Fruit fly (Drosophila melanogaster) whole organism, embryonic: ENCODE measurements around the gene LIMK1.

ENCODE experiments used
- Ada2b ChIP-seq: fragments of 200-800 bp; sonication (Bioruptor generic); IDR thresholded peaks from 2 replicates; pipeline ENCODE4 v1.3.6; 2022; ENCODE audit warnings: missing biosample characterization, missing genetic modification characterization
- Awh ChIP-seq: fragments of 200-800 bp; sonication (Bioruptor generic); IDR thresholded peaks from 2 replicates; pipeline ENCODE4, ENCODE4 v1.3.6; 2022; ENCODE audit warnings: missing biosample characterization, missing genetic modification characterization
- C15 ChIP-seq: fragments of 200-800 bp; sonication (Bioruptor generic); IDR thresholded peaks from 3 replicates; pipeline ENCODE4 v1.3.6; 2022; ENCODE audit warnings: missing biosample characterization, missing genetic modification characterization
- CG10565 ChIP-seq: fragments of 200-800 bp; sonication (Bioruptor generic); optimal IDR thresholded peaks from 3 replicates; lab custom pipeline; 2016; ENCODE audit warnings: missing biosample characterization, mild to moderate bottlenecking, missing genetic modification characterization
- CG10654 ChIP-seq: fragments of 200-800 bp; sonication (Bioruptor generic); optimal IDR thresholded peaks from 2 replicates; lab custom pipeline; 2016; ENCODE audit warnings: missing biosample characterization, missing genetic modification characterization
- CG11398 ChIP-seq: fragments of 200-800 bp; sonication (Bioruptor generic); optimal IDR thresholded peaks from 2 replicates; lab custom pipeline; 2016; ENCODE audit warnings: missing biosample characterization, missing genetic modification characterization
- CG11696 ChIP-seq: fragments of 200-800 bp; sonication (Bioruptor generic); IDR thresholded peaks from 2 replicates; pipeline ENCODE4 v1.3.6; 2022; ENCODE audit warnings: missing biosample characterization, missing genetic modification characterization
- CG12071 ChIP-seq: fragments of 200-800 bp; sonication (Bioruptor generic); optimal IDR thresholded peaks from 3 replicates; lab custom pipeline; 2018; ENCODE audit warnings: missing biosample characterization, mild to moderate bottlenecking, missing genetic modification characterization
- CG12236 ChIP-seq: fragments of 200-800 bp; sonication (Bioruptor generic); optimal IDR thresholded peaks from 2 replicates; lab custom pipeline; 2016; ENCODE audit warnings: missing biosample characterization, missing genetic modification characterization
- CG12299 ChIP-seq: fragments of 200-800 bp; sonication (Bioruptor generic); optimal IDR thresholded peaks from 2 replicates; lab custom pipeline; 2018; ENCODE audit warnings: missing biosample characterization, mild to moderate bottlenecking, missing genetic modification characterization
- CG12769 ChIP-seq: fragments of 200-800 bp; sonication (Bioruptor generic); optimal IDR thresholded peaks from 2 replicates; lab custom pipeline; 2019; ENCODE audit warnings: missing biosample characterization, mild to moderate bottlenecking, missing genetic modification characterization, moderate library complexity
- CG13123 ChIP-seq: fragments of 200-800 bp; sonication (Bioruptor generic); optimal IDR thresholded peaks from 2 replicates; lab custom pipeline; 2016; ENCODE audit warnings: missing biosample characterization, missing genetic modification characterization
- CG17359 ChIP-seq: fragments of 200-800 bp; sonication (Bioruptor generic); optimal IDR thresholded peaks from 3 replicates; lab custom pipeline; 2018; ENCODE audit warnings: missing biosample characterization, mild to moderate bottlenecking, missing genetic modification characterization, moderate library complexity
- CG17385 ChIP-seq: fragments of 200-800 bp; sonication (Bioruptor generic); optimal IDR thresholded peaks from 3 replicates; lab custom pipeline; 2018; ENCODE audit warnings: missing biosample characterization, mild to moderate bottlenecking, missing genetic modification characterization
- CG2678 ChIP-seq: fragments of 200-800 bp; sonication (Bioruptor generic); optimal IDR thresholded peaks from 3 replicates; lab custom pipeline; 2019; ENCODE audit warnings: missing biosample characterization, mild to moderate bottlenecking, missing genetic modification characterization, moderate library complexity
- CG2712 ChIP-seq: fragments of 200-800 bp; optimal IDR thresholded peaks from 3 replicates; lab custom pipeline; 2019; ENCODE audit warnings: missing biosample characterization, mild to moderate bottlenecking, missing genetic modification characterization, moderate library complexity
- CG30403 ChIP-seq: fragments of 200-800 bp; sonication (Bioruptor generic); optimal IDR thresholded peaks from 3 replicates; lab custom pipeline; 2016; ENCODE audit warnings: missing biosample characterization, missing genetic modification characterization
- CG32772 ChIP-seq: fragments of 200-800 bp; sonication (Bioruptor generic); IDR thresholded peaks from 2 replicates; pipeline ENCODE4 v1.3.6; 2022; ENCODE audit warnings: missing biosample characterization, missing genetic modification characterization
- CG3838 ChIP-seq: fragments of 200-800 bp; sonication (Bioruptor generic); optimal IDR thresholded peaks from 3 replicates; lab custom pipeline; 2016; ENCODE audit warnings: missing biosample characterization, missing genetic modification characterization
- CG43689 ChIP-seq: fragments of 200-800 bp; sonication (Bioruptor generic); IDR thresholded peaks from 2 replicates; pipeline ENCODE4 v1.3.6; 2022; ENCODE audit warnings: missing biosample characterization, missing genetic modification characterization
- CG5180 ChIP-seq: fragments of 200-800 bp; sonication (Bioruptor generic); optimal IDR thresholded peaks from 3 replicates; lab custom pipeline; 2017; ENCODE audit warnings: missing biosample characterization, missing genetic modification characterization, mild to moderate bottlenecking, moderate library complexity, missing genetic modification reagents
- CG6689 ChIP-seq: fragments of 200-800 bp; sonication (Bioruptor generic); IDR thresholded peaks from 2 replicates; pipeline ENCODE4 v1.3.6; 2022; ENCODE audit warnings: missing biosample characterization, missing genetic modification characterization
- CkIIα-i1 ChIP-seq: fragments of 200-800 bp; sonication (Bioruptor generic); IDR thresholded peaks from 2 replicates; pipeline ENCODE4 v1.3.6; 2022; ENCODE audit warnings: missing biosample characterization, missing genetic modification characterization
- CoRest ChIP-seq: fragments of 200-800 bp; sonication (Bioruptor generic); optimal IDR thresholded peaks from 3 replicates; lab custom pipeline; 2018; ENCODE audit warnings: missing biosample characterization, mild to moderate bottlenecking, missing genetic modification characterization, moderate library complexity
- Dp ChIP-seq: fragments of 200-800 bp; sonication (Bioruptor generic); optimal IDR thresholded peaks from 2 replicates; lab custom pipeline; 2018; ENCODE audit warnings: missing biosample characterization, mild to moderate bottlenecking, missing genetic modification characterization, moderate library complexity
- Gsc ChIP-seq: fragments of 200-800 bp; sonication (Bioruptor generic); IDR thresholded peaks from 2 replicates; pipeline ENCODE4 v1.3.6; 2022; ENCODE audit warnings: missing biosample characterization, missing genetic modification characterization
- HLH3B ChIP-seq: fragments of 200-800 bp; sonication (Bioruptor generic); IDR thresholded peaks from 2 replicates; pipeline ENCODE4 v1.3.6; 2022; ENCODE audit warnings: missing biosample characterization, missing genetic modification characterization
- Kr ChIP-seq: fragments of 200-800 bp; sonication (Bioruptor generic); optimal IDR thresholded peaks from 2 replicates; lab custom pipeline; 2017; ENCODE audit warnings: missing biosample characterization, mild to moderate bottlenecking, missing genetic modification characterization
- Max ChIP-seq: fragments of 200-800 bp; sonication (Bioruptor generic); optimal IDR thresholded peaks from 2 replicates; lab custom pipeline; 2016; ENCODE audit warnings: missing biosample characterization, mild to moderate bottlenecking, missing genetic modification characterization
- Meics ChIP-seq: fragments of 200-800 bp; sonication (Bioruptor generic); optimal IDR thresholded peaks from 2 replicates; lab custom pipeline; 2017; ENCODE audit warnings: missing biosample characterization, mild to moderate bottlenecking, missing genetic modification characterization
- NFAT ChIP-seq: fragments of 200-800 bp; sonication (Bioruptor generic); IDR thresholded peaks from 2 replicates; pipeline ENCODE4 v1.3.6; 2022; ENCODE audit warnings: missing biosample characterization, missing genetic modification characterization
- Nf-YA ChIP-seq: fragments of 200-800 bp; sonication (Bioruptor generic); IDR thresholded peaks from 2 replicates; pipeline ENCODE4 v1.3.6; 2022; ENCODE audit warnings: missing biosample characterization, missing genetic modification characterization
- NfI ChIP-seq: fragments of 200-800 bp; sonication (Bioruptor generic); optimal IDR thresholded peaks from 3 replicates; lab custom pipeline; 2018; ENCODE audit warnings: missing biosample characterization, mild to moderate bottlenecking, missing genetic modification characterization, moderate library complexity
- Poxn ChIP-seq: fragments of 200-800 bp; sonication (Bioruptor generic); IDR thresholded peaks from 2 replicates; pipeline ENCODE4 v1.3.6; 2022; ENCODE audit warnings: missing biosample characterization, missing genetic modification characterization
- Taf1 ChIP-seq: fragments of 200-800 bp; sonication (Bioruptor generic); IDR thresholded peaks from 2 replicates; pipeline ENCODE4 v1.3.6; 2022; ENCODE audit warnings: missing biosample characterization, missing genetic modification characterization
- Tbp ChIP-seq: fragments of >200 bp; optimal IDR thresholded peaks from 2 replicates; lab custom pipeline; 2018; ENCODE audit warnings: missing biosample characterization, missing genetic modification characterization
- bowl ChIP-seq: fragments of 200-800 bp; sonication (Bioruptor generic); IDR thresholded peaks from 2 replicates; pipeline ENCODE4 v1.3.6; 2022; ENCODE audit warnings: missing biosample characterization, missing genetic modification characterization
- cad ChIP-seq: fragments of >200 bp; optimal IDR thresholded peaks from 2 replicates; lab custom pipeline; 2017; ENCODE audit warnings: missing biosample characterization, missing genetic modification characterization
- dan ChIP-seq: fragments of 200-800 bp; sonication (Bioruptor generic); IDR thresholded peaks from 2 replicates; pipeline ENCODE4 v1.3.6; 2022; ENCODE audit warnings: missing biosample characterization, missing genetic modification characterization
- dimm ChIP-seq: fragments of 200-800 bp; sonication (Bioruptor generic); IDR thresholded peaks from 2 replicates; pipeline ENCODE4 v1.3.6; 2022; ENCODE audit warnings: missing biosample characterization, missing genetic modification characterization
- emc ChIP-seq: fragments of 200-800 bp; sonication (Bioruptor generic); optimal IDR thresholded peaks from 2 replicates; lab custom pipeline; 2016; ENCODE audit warnings: missing biosample characterization, missing genetic modification characterization
- eyg ChIP-seq: fragments of 200-800 bp; sonication (Bioruptor generic); optimal IDR thresholded peaks from 3 replicates; lab custom pipeline; 2016; ENCODE audit warnings: missing biosample characterization, missing genetic modification characterization
- ftz-f1 ChIP-seq: fragments of 200-800 bp; sonication (Bioruptor generic); optimal IDR thresholded peaks from 2 replicates; lab custom pipeline; 2016; ENCODE audit warnings: missing biosample characterization, missing genetic modification characterization
- hbn ChIP-seq: fragments of 200-800 bp; sonication (Bioruptor generic); IDR thresholded peaks from 2 replicates; pipeline ENCODE4 v1.3.6; 2022; ENCODE audit warnings: missing biosample characterization, missing genetic modification characterization; ENCODE audit not compliant: partially characterized antibody
- lbe ChIP-seq: fragments of 200-800 bp; sonication (Bioruptor generic); optimal IDR thresholded peaks from 2 replicates; lab custom pipeline; 2016; ENCODE audit warnings: missing biosample characterization, mild to moderate bottlenecking, missing genetic modification characterization
- phol ChIP-seq: fragments of 200-800 bp; sonication (Bioruptor generic); optimal IDR thresholded peaks from 3 replicates; lab custom pipeline; 2018; ENCODE audit warnings: missing biosample characterization, mild to moderate bottlenecking, missing genetic modification characterization, moderate library complexity
- sisA ChIP-seq: fragments of 200-800 bp; sonication (Bioruptor generic); IDR thresholded peaks from 2 replicates; pipeline ENCODE4 v1.3.6; 2022; ENCODE audit warnings: missing biosample characterization, missing genetic modification characterization
- sna ChIP-seq: fragments of 200-800 bp; sonication (Bioruptor generic); IDR thresholded peaks from 2 replicates; pipeline ENCODE4 v1.3.6; 2022; ENCODE audit warnings: missing biosample characterization, missing genetic modification characterization; ENCODE audit not compliant: partially characterized antibody
- tll ChIP-seq, 2 experiments: fragments of 200-800 bp in 1 of 2; fragments of >200 bp in 1 of 2; sonication (Bioruptor generic) in 1 of 2; optimal IDR thresholded peaks; 2 replicates each; lab custom pipeline; 2017 to 2019; ENCODE audit warnings: missing biosample characterization in 2 of 2, missing genetic modification characterization in 2 of 2, mild to moderate bottlenecking in 1 of 2, moderate library complexity in 1 of 2
- trh ChIP-seq: fragments of 200-800 bp; sonication (Bioruptor generic); optimal IDR thresholded peaks from 2 replicates; lab custom pipeline; 2016; ENCODE audit warnings: missing biosample characterization, missing genetic modification characterization
- tup ChIP-seq: fragments of 200-800 bp; sonication (Bioruptor generic); optimal IDR thresholded peaks from 2 replicates; lab custom pipeline; 2016; ENCODE audit warnings: missing biosample characterization, mild to moderate bottlenecking, missing genetic modification characterization, moderate library complexity
- unc-4 ChIP-seq: fragments of 200-800 bp; sonication (Bioruptor generic); IDR thresholded peaks from 2 replicates; pipeline ENCODE4 v1.3.6; 2022; ENCODE audit warnings: missing biosample characterization, missing genetic modification characterization; ENCODE audit not compliant: partially characterized antibody

Gene LIMK1

dm6 chrX:12539215-12539614, 52.8 kb downstream of the LIMK1 start (continued):
- TF ChIP-seq emc (GFP tag; lab: Kevin White, UChicago) (no peak), tup (GFP tag; lab: Kevin White, UChicago) (no peak), CG12769 (tag; lab: Kevin White, UChicago) (peak; percentile 20), CG17385 (GFP tag; lab: Kevin White, UChicago) (no peak), sisA (peak; percentile 17; the same call in 1 of the 2 replicates), CG6689 (GFP tag; lab: Robert Waterston, UW) (no peak), NFAT (GFP tag; lab: Robert Waterston, UW) (no peak), CG17359 (peak; percentile 10), CG3838 (GFP tag; lab: Kevin White, UChicago) (no peak), Dp (GFP tag; lab: Kevin White, UChicago) (no peak), NfI (peak; percentile 20), HLH3B (peak; percentile 9; the same call in 1 of the 2 replicates), CG2712 (tag; lab: Kevin White, UChicago) (peak; percentile 18), CoRest (tag; lab: Kevin White, UChicago) (peak; percentile 29), CG30403 (GFP tag; lab: Kevin White, UChicago) (no peak), CG11398 (GFP tag; lab: Kevin White, UChicago) (no peak), Kr (GFP tag; lab: Kevin White, UChicago) (no peak), eyg (no peak), Tbp (GFP tag; lab: Kevin White, UChicago) (no peak), unc-4 (GFP tag; lab: Robert Waterston, UW) (no peak), dimm (no peak), dan (GFP tag; lab: Robert Waterston, UW) (no peak), Taf1 (GFP tag; lab: Robert Waterston, UW) (no peak), trh (GFP tag; lab: Kevin White, UChicago) (no peak), cad (GFP tag; lab: Kevin White, UChicago) (no peak), Meics (GFP tag; lab: Kevin White, UChicago) (peak; percentile 42), phol (tag; lab: Kevin White, UChicago) (peak; percentile 11), tll (GFP tag; optimal IDR thresholded peaks at IDR 0.05; lab: Kevin White, UChicago) (no peak), CG11696 (GFP tag; lab: Robert Waterston, UW) (no peak), CG12071 (GFP tag; lab: Kevin White, UChicago) (no peak), bowl (GFP tag; lab: Robert Waterston, UW) (no peak), Ada2b (GFP tag; lab: Robert Waterston, UW) (no peak), CG32772 (GFP tag; lab: Robert Waterston, UW) (0 out of 2 replicates have a peak, but pooled peaks have one; percentile 22), Nf-YA (GFP tag; lab: Robert Waterston, UW) (no peak), CG5180 (GFP tag; lab: Kevin White, UChicago) (no peak), CG10654 (GFP tag; lab: Kevin White, UChicago) (no peak), CkIIα-i1 (GFP tag; lab: Robert Waterston, UW) (no peak), CG43689 (GFP tag; lab: Robert Waterston, UW) (0 out of 2 replicates have a peak, but pooled peaks have one; percentile 7), Gsc (GFP tag; lab: Robert Waterston, UW) (no peak), CG10565 (GFP tag; lab: Kevin White, UChicago) (no peak), C15 (GFP tag; lab: Robert Waterston, UW) (no peak), CG2678 (peak; percentile 52), Max (GFP tag; lab: Kevin White, UChicago) (no peak), Poxn (GFP tag; lab: Robert Waterston, UW) (no peak), Awh (GFP tag; lab: Robert Waterston, UW) (no peak), lbe (GFP tag; lab: Kevin White, UChicago) (no peak), CG13123 (no peak), ftz-f1 (GFP tag; lab: Kevin White, UChicago) (no peak), CG12299 (tag; lab: Kevin White, UChicago) (no peak), CG12236 (GFP tag; lab: Kevin White, UChicago) (no peak), hbn (GFP tag; lab: Robert Waterston, UW) (no peak), sna (GFP tag; lab: Robert Waterston, UW) (no peak)
